Fruit fly (Drosophila melanogaster) whole organism, embryonic: ENCODE data around the gene CG6569.
A peak's percentile ranks its signal among the peaks of the same experiment; 100 is the strongest.

Experiments used
- Atf-2 ChIP-seq: fragments of 200-800 bp; sonication (Bioruptor generic); optimal IDR thresholded peaks from 2 replicates; lab custom pipeline; 2016; ENCODE audit warnings: missing biosample characterization, missing genetic modification characterization
- CG10147 ChIP-seq: fragments of 200-800 bp; sonication (Bioruptor generic); optimal IDR thresholded peaks from 2 replicates; lab custom pipeline; 2019; ENCODE audit warnings: missing biosample characterization, mild to moderate bottlenecking, missing genetic modification characterization, moderate library complexity
- CG1024 ChIP-seq: fragments of 200-800 bp; sonication (Bioruptor generic); IDR thresholded peaks from 2 replicates; pipeline ENCODE4 v1.3.6; 2022; ENCODE audit warnings: missing biosample characterization, missing genetic modification characterization
- CG11695 ChIP-seq: fragments of 200-800 bp; sonication (Bioruptor generic); IDR thresholded peaks from 3 replicates; pipeline ENCODE4 v1.3.6; 2022; ENCODE audit warnings: missing biosample characterization, missing genetic modification characterization
- CG12391 ChIP-seq: fragments of 200-800 bp; sonication (Bioruptor generic); optimal IDR thresholded peaks from 3 replicates; lab custom pipeline; 2018; ENCODE audit warnings: missing biosample characterization, mild to moderate bottlenecking, missing genetic modification characterization, moderate library complexity
- CG13296 ChIP-seq: fragments of 200-800 bp; sonication (Bioruptor generic); optimal IDR thresholded peaks from 3 replicates; lab custom pipeline; 2018; ENCODE audit warnings: missing biosample characterization, mild to moderate bottlenecking, missing genetic modification characterization
- CG14441 ChIP-seq: fragments of 200-800 bp; sonication (Bioruptor generic); IDR thresholded peaks from 2 replicates; pipeline ENCODE4 v1.3.6; 2022; ENCODE audit warnings: missing biosample characterization, missing genetic modification characterization
- CG1647 ChIP-seq: fragments of 200-800 bp; sonication (Bioruptor generic); optimal IDR thresholded peaks from 3 replicates; lab custom pipeline; 2016; ENCODE audit warnings: missing biosample characterization, missing genetic modification characterization
- CG18619 ChIP-seq: fragments of 200-800 bp; sonication (Bioruptor generic); optimal IDR thresholded peaks from 3 replicates; lab custom pipeline; 2017; ENCODE audit warnings: missing biosample characterization, mild to moderate bottlenecking, missing genetic modification characterization
- CG2116 ChIP-seq: fragments of 200-800 bp; sonication (Bioruptor generic); optimal IDR thresholded peaks from 3 replicates; lab custom pipeline; 2018; ENCODE audit warnings: missing biosample characterization, mild to moderate bottlenecking, missing genetic modification characterization
- CG2199 ChIP-seq: fragments of 200-800 bp; sonication (Bioruptor generic); IDR thresholded peaks from 3 replicates; pipeline ENCODE4 v1.3.6; 2022; ENCODE audit warnings: missing biosample characterization, missing genetic modification characterization
- CG34224 ChIP-seq: fragments of 200-800 bp; sonication (Bioruptor generic); IDR thresholded peaks from 3 replicates; pipeline ENCODE4 v1.3.6; 2022; ENCODE audit warnings: missing biosample characterization, missing genetic modification characterization; ENCODE audit not compliant: partially characterized antibody
- CG7987 ChIP-seq: fragments of 200-800 bp; sonication (Bioruptor generic); optimal IDR thresholded peaks from 2 replicates; lab custom pipeline; 2018; ENCODE audit warnings: missing biosample characterization, mild to moderate bottlenecking, missing genetic modification characterization, moderate library complexity
- CG8359 ChIP-seq: fragments of 200-800 bp; sonication (Bioruptor generic); optimal IDR thresholded peaks from 2 replicates; lab custom pipeline; 2017; ENCODE audit warnings: missing biosample characterization, mild to moderate bottlenecking, missing genetic modification characterization, borderline replicate concordance
- CG8924 ChIP-seq: fragments of 200-800 bp; optimal IDR thresholded peaks from 3 replicates; lab custom pipeline; 2019; ENCODE audit warnings: missing biosample characterization, mild to moderate bottlenecking, missing genetic modification characterization, moderate library complexity
- Dbx ChIP-seq: fragments of 200-800 bp; sonication (Bioruptor generic); IDR thresholded peaks from 3 replicates; pipeline ENCODE4 v1.3.6; 2022; ENCODE audit warnings: missing biosample characterization, missing genetic modification characterization
- Gug ChIP-seq: fragments of 200-800 bp; sonication (Bioruptor generic); IDR thresholded peaks from 4 replicates; pipeline ENCODE4 v1.3.6; 2022; ENCODE audit warnings: missing biosample characterization, missing genetic modification characterization
- Hey ChIP-seq: fragments of 200-800 bp; sonication (Bioruptor generic); optimal IDR thresholded peaks from 3 replicates; lab custom pipeline; 2018; ENCODE audit warnings: missing biosample characterization, mild to moderate bottlenecking, missing genetic modification characterization
- Max ChIP-seq: fragments of 200-800 bp; sonication (Bioruptor generic); optimal IDR thresholded peaks from 2 replicates; lab custom pipeline; 2016; ENCODE audit warnings: missing biosample characterization, mild to moderate bottlenecking, missing genetic modification characterization
- NC2β ChIP-seq: fragments of 200-800 bp; sonication (Bioruptor generic); optimal IDR thresholded peaks from 2 replicates; lab custom pipeline; 2016; ENCODE audit warnings: missing biosample characterization, missing genetic modification characterization
- Pdp1 ChIP-seq, 2 experiments: fragments of 200-800 bp; sonication (Bioruptor generic); optimal IDR thresholded peaks; 3 replicates each; lab custom pipeline; 2016; ENCODE audit warnings: missing biosample characterization in 2 of 2, missing genetic modification characterization in 2 of 2, mild to moderate bottlenecking in 1 of 2, moderate library complexity in 1 of 2
- Ptx1 ChIP-seq: fragments of 200-800 bp; sonication (Bioruptor generic); IDR thresholded peaks from 2 replicates; pipeline ENCODE4 v1.3.6; 2022; ENCODE audit warnings: missing biosample characterization, missing genetic modification characterization
- Stat92E ChIP-seq, 3 experiments: fragments of >200 bp in 2 of 3; fragments of 200-800 bp in 1 of 3; sonication (Bioruptor generic) in 1 of 3; optimal IDR thresholded peaks; 2 replicates each; lab custom pipeline; 2017 to 2019; ENCODE audit warnings: missing biosample characterization in 3 of 3, missing genetic modification characterization in 3 of 3, mild to moderate bottlenecking in 1 of 3, moderate library complexity in 1 of 3
- Tbp ChIP-seq: fragments of >200 bp; optimal IDR thresholded peaks from 2 replicates; lab custom pipeline; 2018; ENCODE audit warnings: missing biosample characterization, missing genetic modification characterization
- Vsx1 ChIP-seq: fragments of 200-800 bp; sonication (Bioruptor generic); optimal IDR thresholded peaks from 2 replicates; lab custom pipeline; 2017; ENCODE audit warnings: missing biosample characterization, mild to moderate bottlenecking, missing genetic modification characterization, missing genetic modification reagents
- ci ChIP-seq: fragments of 200-800 bp; sonication (Bioruptor generic); IDR thresholded peaks from 3 replicates; pipeline ENCODE4 v1.3.6; 2022; ENCODE audit warnings: missing biosample characterization, missing genetic modification characterization
- corto ChIP-seq: fragments of 200-800 bp; sonication (Bioruptor generic); optimal IDR thresholded peaks from 2 replicates; lab custom pipeline; 2016; ENCODE audit warnings: missing biosample characterization, mild to moderate bottlenecking, missing genetic modification characterization, moderate library complexity
- crol ChIP-seq: fragments of 200-800 bp; sonication (Bioruptor generic); IDR thresholded peaks from 2 replicates; pipeline ENCODE4 v1.3.6; 2022; ENCODE audit warnings: missing biosample characterization, missing genetic modification characterization
- cwo ChIP-seq: fragments of 200-800 bp; sonication (Bioruptor generic); optimal IDR thresholded peaks from 3 replicates; lab custom pipeline; 2017; ENCODE audit warnings: missing biosample characterization, missing genetic modification characterization, mild to moderate bottlenecking, moderate library complexity, missing genetic modification reagents
- exex ChIP-seq: fragments of 200-800 bp; sonication (Bioruptor generic); optimal IDR thresholded peaks from 4 replicates; lab custom pipeline; 2018; ENCODE audit warnings: missing biosample characterization, mild to moderate bottlenecking, missing genetic modification characterization, moderate library complexity
- ftz-f1 ChIP-seq: fragments of 200-800 bp; sonication (Bioruptor generic); optimal IDR thresholded peaks from 2 replicates; lab custom pipeline; 2016; ENCODE audit warnings: missing biosample characterization, missing genetic modification characterization
- grn ChIP-seq: fragments of 200-800 bp; sonication (Bioruptor generic); optimal IDR thresholded peaks from 3 replicates; lab custom pipeline; 2017; ENCODE audit warnings: missing biosample characterization, missing genetic modification characterization
- hbn ChIP-seq: fragments of 200-800 bp; sonication (Bioruptor generic); IDR thresholded peaks from 2 replicates; pipeline ENCODE4 v1.3.6; 2022; ENCODE audit warnings: missing biosample characterization, missing genetic modification characterization; ENCODE audit not compliant: partially characterized antibody
- otp ChIP-seq: fragments of 200-800 bp; sonication (Bioruptor generic); IDR thresholded peaks from 3 replicates; pipeline ENCODE4, ENCODE4 v1.3.6; 2022; ENCODE audit warnings: missing biosample characterization, missing genetic modification characterization
- psq ChIP-seq: fragments of 200-800 bp; sonication (Bioruptor generic); optimal IDR thresholded peaks from 2 replicates; lab custom pipeline; 2017; ENCODE audit warnings: missing biosample characterization, missing genetic modification characterization
- run ChIP-seq: fragments of 200-800 bp; sonication (Bioruptor generic); optimal IDR thresholded peaks from 3 replicates; lab custom pipeline; 2018; ENCODE audit warnings: missing biosample characterization, mild to moderate bottlenecking, missing genetic modification characterization
- scrt ChIP-seq: fragments of 200-800 bp; sonication (Bioruptor generic); optimal IDR thresholded peaks from 2 replicates; lab custom pipeline; 2018; ENCODE audit warnings: missing biosample characterization, mild to moderate bottlenecking, missing genetic modification characterization, moderate library complexity
- sens-2 ChIP-seq: fragments of 200-800 bp; sonication (Bioruptor generic); IDR thresholded peaks from 2 replicates; pipeline ENCODE4 v1.3.6; 2022; ENCODE audit warnings: missing biosample characterization, missing genetic modification characterization
- seq ChIP-seq: fragments of 200-800 bp; sonication (Bioruptor generic); IDR thresholded peaks from 2 replicates; pipeline ENCODE4 v1.3.6; 2022; ENCODE audit warnings: missing biosample characterization, missing genetic modification characterization
- sug ChIP-seq: fragments of 200-800 bp; optimal IDR thresholded peaks from 2 replicates; lab custom pipeline; 2019; ENCODE audit warnings: missing biosample characterization, mild to moderate bottlenecking, missing genetic modification characterization, moderate library complexity
- vvl ChIP-seq: fragments of 200-800 bp; sonication (Bioruptor generic); IDR thresholded peaks from 2 replicates; pipeline ENCODE4 v1.3.6; 2022; ENCODE audit warnings: missing biosample characterization, missing genetic modification characterization
- wdn ChIP-seq: fragments of 200-800 bp; sonication (Bioruptor generic); IDR thresholded peaks from 2 replicates; pipeline ENCODE4 v1.3.6; 2022; ENCODE audit warnings: missing biosample characterization, missing genetic modification characterization
- zfh1 ChIP-seq: fragments of 200-800 bp; sonication (Bioruptor generic); IDR thresholded peaks from 3 replicates; pipeline ENCODE4 v1.3.6; 2022; ENCODE audit warnings: missing biosample characterization, missing genetic modification characterization

CG6569 gene

DNA sequence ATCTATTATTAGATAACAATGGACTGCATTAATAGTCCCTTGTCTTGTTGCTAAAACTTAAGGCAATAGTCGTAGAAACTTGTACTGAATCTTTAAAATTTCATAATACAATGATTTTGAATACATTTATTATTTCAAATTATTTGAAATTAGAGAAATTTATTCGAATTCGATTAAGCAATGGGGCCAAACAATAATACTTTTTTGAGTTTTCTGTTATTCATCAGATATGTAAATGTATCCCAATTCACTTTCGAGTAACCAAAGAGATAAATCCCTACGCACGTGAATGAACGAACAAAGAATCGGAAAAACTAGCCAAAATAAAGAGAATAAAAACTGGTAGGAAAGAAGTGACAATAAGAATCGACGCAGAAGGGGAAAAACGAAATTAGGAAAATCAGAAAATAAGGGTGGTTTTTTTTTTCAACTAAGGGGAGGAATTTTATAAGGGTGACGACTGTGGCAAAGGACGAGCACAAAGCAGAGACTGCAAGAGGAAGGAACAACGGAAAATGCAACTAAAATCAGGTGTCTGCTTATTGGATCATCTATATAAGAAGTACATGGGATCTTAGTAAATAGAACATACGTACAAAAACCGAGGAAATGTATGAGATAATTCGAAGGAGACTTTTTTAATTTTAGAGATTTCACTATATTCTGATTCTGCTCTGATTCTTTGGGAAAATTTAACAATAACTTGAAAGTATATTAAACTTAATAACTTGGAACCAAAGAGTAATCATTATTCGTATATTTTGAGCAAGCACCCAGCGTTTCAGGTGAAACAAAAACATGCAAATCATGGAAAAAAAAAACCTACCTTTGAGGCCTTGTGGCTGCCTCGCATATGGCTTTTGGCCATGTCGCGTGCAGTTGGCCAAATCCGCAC is 12.9 kb downstream of the CG6569 start (continued):
- peak; percentile 79 for TF ChIP-seq psq (GFP tag; lab: Kevin White, UChicago)
- no peak for TF ChIP-seq Gug (GFP tag; lab: Robert Waterston, UW)
- TF ChIP-seq run (tag; lab: Kevin White, UChicago): no peak
- TF ChIP-seq CG8924 (tag; lab: Kevin White, UChicago): peak; percentile 2

DNA sequence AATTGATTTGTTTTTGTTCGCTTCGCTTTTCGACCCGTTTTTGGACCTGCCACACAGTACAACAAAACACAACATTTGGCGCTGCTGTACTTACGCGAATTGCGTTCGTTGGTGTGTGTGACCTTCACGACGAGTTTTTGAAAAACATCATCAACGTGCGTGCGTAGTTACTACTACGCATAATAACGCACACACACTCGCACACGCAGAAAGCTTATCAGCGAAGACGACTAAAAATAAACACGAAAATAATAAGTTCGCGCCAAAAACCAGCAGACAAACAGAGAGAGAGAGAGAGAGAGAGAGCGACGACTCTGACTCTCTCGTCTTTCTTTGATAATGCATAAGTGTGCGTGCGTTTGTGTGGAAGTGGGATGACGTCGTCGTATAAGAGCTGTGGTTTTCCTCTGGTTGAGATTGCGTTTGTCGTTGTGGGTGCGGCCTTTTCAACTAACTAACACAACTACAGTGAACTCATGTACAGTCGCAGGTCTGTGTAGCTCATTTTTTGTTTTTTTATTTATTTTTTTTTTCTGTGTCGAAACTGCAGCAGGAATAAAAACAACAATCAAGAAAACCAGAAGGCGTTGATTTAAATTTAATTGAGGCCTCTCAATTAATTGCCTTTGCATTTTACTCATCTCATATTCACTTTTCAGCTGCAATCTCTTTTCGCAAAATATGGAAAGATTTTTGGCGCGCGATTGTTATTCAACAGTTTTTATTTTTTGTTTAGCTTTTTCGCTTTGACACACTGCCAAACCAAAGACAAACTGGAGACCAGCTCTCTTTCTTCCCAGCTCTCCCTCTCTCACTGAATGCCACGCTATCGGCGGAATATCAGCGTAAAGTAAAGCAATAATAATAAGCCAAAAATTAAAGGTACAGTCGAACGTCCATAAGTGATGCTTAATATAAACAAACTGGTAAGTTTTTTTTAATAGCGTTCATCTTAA is 13.8 kb downstream of the CG6569 start:
- peak; percentile 79; the same call in 2 of the 3 replicates for TF ChIP-seq CG2199 (GFP tag; lab: Robert Waterston, UW)
- TF ChIP-seq ftz-f1 (GFP tag; lab: Kevin White, UChicago): peak; percentile 96
- peak; percentile 55 for TF ChIP-seq vvl (GFP tag; lab: Robert Waterston, UW)
- 0 out of 2 replicates have a peak, but pooled peaks have one; percentile 33 for TF ChIP-seq CG1024 (GFP tag; lab: Robert Waterston, UW)
- 0 out of 3 replicates have a peak, but pooled peaks have one; percentile 10 for TF ChIP-seq Dbx
- 0 out of 3 replicates have a peak, but pooled peaks have one; percentile 4 for TF ChIP-seq zfh1 (GFP tag; lab: Robert Waterston, UW)
- no peak for TF ChIP-seq CG1647 (GFP tag; lab: Kevin White, UChicago)
- peak; percentile 28; the same call in 1 of the 2 replicates for TF ChIP-seq hbn (GFP tag; lab: Robert Waterston, UW)
- no peak for TF ChIP-seq CG10147 (GFP tag; lab: Kevin White, UChicago)
- 0 out of 2 replicates have a peak, but pooled peaks have one; percentile 56 for TF ChIP-seq sens-2 (GFP tag; lab: Robert Waterston, UW)
- TF ChIP-seq exex (tag; lab: Kevin White, UChicago): peak; percentile 54
- TF ChIP-seq Hey (tag; lab: Kevin White, UChicago): peak; percentile 53
- peak; percentile 14 for TF ChIP-seq NC2β (GFP tag; lab: Kevin White, UChicago)
- TF ChIP-seq Stat92E (GFP tag; optimal IDR thresholded peaks at IDR 0.05; lab: Kevin White, UChicago): peak in 1 of 3 experiments; percentile 79
- TF ChIP-seq CG12391 (tag; lab: Kevin White, UChicago): peak; percentile 12
- no peak for TF ChIP-seq crol (GFP tag; lab: Robert Waterston, UW)
- peak; percentile 54 for TF ChIP-seq grn (GFP tag; lab: Kevin White, UChicago)
- 0 out of 3 replicates have a peak, but pooled peaks have one; percentile 7 for TF ChIP-seq CG11695 (GFP tag; lab: Robert Waterston, UW)
- peak; percentile 28 for TF ChIP-seq wdn (GFP tag; lab: Robert Waterston, UW)
- TF ChIP-seq CG13296 (GFP tag; lab: Kevin White, UChicago): peak; percentile 15
- TF ChIP-seq CG8359: no peak
- 0 out of 3 replicates have a peak, but pooled peaks have one; percentile 51 for TF ChIP-seq otp
- TF ChIP-seq Pdp1 (GFP tag; optimal IDR thresholded peaks at IDR 0.05; lab: Kevin White, UChicago): peak in 1 of 2 experiments; percentile 89
- no peak for TF ChIP-seq Max (GFP tag; lab: Kevin White, UChicago)
- TF ChIP-seq scrt (GFP tag; lab: Kevin White, UChicago): peak; percentile 19
- TF ChIP-seq Ptx1 (GFP tag; lab: Robert Waterston, UW): 0 out of 2 replicates have a peak, but pooled peaks have one; percentile 17
- TF ChIP-seq Atf-2 (GFP tag; lab: Kevin White, UChicago): peak; percentile 5
- TF ChIP-seq seq (GFP tag; lab: Robert Waterston, UW): peak; percentile 30; the same call in 1 of the 2 replicates
- TF ChIP-seq sug (tag; lab: Kevin White, UChicago): peak; percentile 44
- TF ChIP-seq CG14441 (GFP tag; lab: Robert Waterston, UW): peak; percentile 16; the same call in 1 of the 2 replicates
- no peak for TF ChIP-seq CG2116 (GFP tag; lab: Kevin White, UChicago)
- TF ChIP-seq cwo: peak; percentile 7
- no peak for TF ChIP-seq Vsx1 (GFP tag; lab: Kevin White, UChicago)
- peak; percentile 45; the same call in 2 of the 3 replicates for TF ChIP-seq ci (GFP tag; lab: Robert Waterston, UW)
- peak; percentile 2 for TF ChIP-seq CG18619 (GFP tag; lab: Kevin White, UChicago)
- peak; percentile 66 for TF ChIP-seq CG7987
- TF ChIP-seq Tbp: no peak
- peak; percentile 55; the same call in 1 of the 3 replicates for TF ChIP-seq CG34224 (GFP tag; lab: Robert Waterston, UW)
- peak; percentile 78 for TF ChIP-seq corto (GFP tag; lab: Kevin White, UChicago)
